Worm (Caenorhabditis elegans) whole organism, L4/young adult: ENCODE data around the gene AC3.12.
"Not testable (repeated sequence)": the region's sequence is repeated elsewhere in the genome, so short reads cannot be mapped to it uniquely, and the experiment has no call there.

Source experiments
- W03F9.2 ChIP-seq: fragments of 150-350 bp; optimal IDR thresholded peaks from 2 replicates; lab custom pipeline; 2014; ENCODE audit warnings: missing biosample characterization, missing genetic modification characterization
- dao-5 ChIP-seq: sonication (generic microtip); optimal IDR thresholded peaks from 2 replicates; lab custom pipeline; 2016; ENCODE audit warnings: missing genotype, missing genetic modification characterization, moderate library complexity, missing compliant biosample characterization

ce11 chrV:10341905-10342328, 37.3 kb downstream of the AC3.12 start, which contains the start of gene K07C5.13:
- not testable (repeated sequence) for TF ChIP-seq dao-5 (tag; lab: Kevin White, UChicago); W03F9.2
